Fruit fly (Drosophila melanogaster): ENCODE results near the gene CG10097.

Gene CG10097

dm6 chr3R:12401672-12402296 is 6.0 kb upstream of the CG10097 start, which contains the start of gene DNAlig3:
DNAlig3 (minus strand) TSS chr3R:12401839.
- no peak for TF ChIP-seq jigr1 (GFP tag; IDR thresholded peaks at IDR 0.05)
- peak; percentile 22 for TF ChIP-seq Sry-δ (GFP tag; optimal IDR thresholded peaks at IDR 0.05)
- no peak for TF ChIP-seq Hey (tag; optimal IDR thresholded peaks at IDR 0.05)
- peak; percentile 73 for TF ChIP-seq CG13287 (GFP tag; IDR thresholded peaks at IDR 0.05; ENCODE audit: partially characterized antibody)
- no peak for TF ChIP-seq CG18599 (GFP tag; optimal IDR thresholded peaks at IDR 0.05)
- peak; percentile 64 for TF ChIP-seq CG1603 (tag; optimal IDR thresholded peaks at IDR 0.05)
- no peak for TF ChIP-seq nerfin-1 (tag; optimal IDR thresholded peaks at IDR 0.05)
- TF ChIP-seq tap (tag; optimal IDR thresholded peaks at IDR 0.05): no peak
- no peak for TF ChIP-seq CG3838 (GFP tag; optimal IDR thresholded peaks at IDR 0.05)
- TF ChIP-seq CG30431 (GFP tag; optimal IDR thresholded peaks at IDR 0.05): no peak
- no peak for TF ChIP-seq Sry-β (GFP tag; optimal IDR thresholded peaks at IDR 0.05)
- TF ChIP-seq tx (GFP tag; optimal IDR thresholded peaks at IDR 0.05): no peak
- TF ChIP-seq grau (tag; optimal IDR thresholded peaks at IDR 0.05): no peak
- no peak for TF ChIP-seq exex (tag; optimal IDR thresholded peaks at IDR 0.05)
- 0 out of 3 replicates have a peak, but pooled peaks have one; percentile 28 for TF ChIP-seq knrl (GFP tag; IDR thresholded peaks at IDR 0.05; ENCODE audit: partially characterized antibody)
- no peak for TF ChIP-seq Rx (GFP tag; IDR thresholded peaks at IDR 0.05)
- peak; percentile 21 for TF ChIP-seq Fer1 (GFP tag; optimal IDR thresholded peaks at IDR 0.05)
- TF ChIP-seq CG15514 (GFP tag; optimal IDR thresholded peaks at IDR 0.05): peak; percentile 79
- TF ChIP-seq CG18764 (GFP tag; optimal IDR thresholded peaks at IDR 0.05): no peak
- peak; percentile 49; the same call in 1 of the 3 replicates for TF ChIP-seq ci (GFP tag; IDR thresholded peaks at IDR 0.05)
- peak; percentile 68 for TF ChIP-seq BEAF-32 (GFP tag; optimal IDR thresholded peaks at IDR 0.05)
- TF ChIP-seq D (optimal IDR thresholded peaks at IDR 0.05): no peak
- TF ChIP-seq D (GFP tag; optimal IDR thresholded peaks at IDR 0.05): no peak
- no peak for TF ChIP-seq CG10462 (GFP tag; optimal IDR thresholded peaks at IDR 0.05)
- TF ChIP-seq fru (optimal IDR thresholded peaks at IDR 0.05): no peak
- TF ChIP-seq Scr (GFP tag; IDR thresholded peaks at IDR 0.05; ENCODE audit: partially characterized antibody): peak; percentile 60
- TF ChIP-seq Nf-YA (GFP tag; IDR thresholded peaks at IDR 0.05): peak; percentile 23; the same call in 1 of the 2 replicates
- TF ChIP-seq bbx (GFP tag; IDR thresholded peaks at IDR 0.05; ENCODE audit: partially characterized antibody): peak; percentile 63
- no peak for TF ChIP-seq CG7271 (tag; optimal IDR thresholded peaks at IDR 0.05)
- no peak for TF ChIP-seq jumu (GFP tag; optimal IDR thresholded peaks at IDR 0.05)
- TF ChIP-seq sna (GFP tag; IDR thresholded peaks at IDR 0.05; ENCODE audit: partially characterized antibody): peak; percentile 62
- no peak for TF ChIP-seq CG14014 (GFP tag; IDR thresholded peaks at IDR 0.05)
- TF ChIP-seq Med (GFP tag): peak; percentile 42
- no peak for TF ChIP-seq sqz (GFP tag; optimal IDR thresholded peaks at IDR 0.05)
- peak; percentile 86 for TF ChIP-seq Dp (GFP tag; optimal IDR thresholded peaks at IDR 0.05)
- no peak for TF ChIP-seq CG12942 (GFP tag; optimal IDR thresholded peaks at IDR 0.05)
- TF ChIP-seq CHES-1-like (GFP tag; optimal IDR thresholded peaks at IDR 0.05): no peak
- TF ChIP-seq CG34376 (GFP tag; optimal IDR thresholded peaks at IDR 0.05): peak; percentile 44
- peak; percentile 33; the same call in 1 of the 2 replicates for TF ChIP-seq Bgb (GFP tag; IDR thresholded peaks at IDR 0.05; ENCODE audit: partially characterized antibody)
- TF ChIP-seq E2f2 (GFP tag; IDR thresholded peaks at IDR 0.05): peak; percentile 89
- no peak for TF ChIP-seq CG1647 (GFP tag; optimal IDR thresholded peaks at IDR 0.05)
- TF ChIP-seq tll (GFP tag; optimal IDR thresholded peaks at IDR 0.05): peak in 1 of 2 experiments; percentile 62
- peak; percentile 68; the same call in 2 of the 3 replicates for TF ChIP-seq zen2 (GFP tag; IDR thresholded peaks at IDR 0.05; ENCODE audit: partially characterized antibody)
- no peak for TF ChIP-seq CG31224 (GFP tag; IDR thresholded peaks at IDR 0.05)
- TF ChIP-seq CG11085 (GFP tag; IDR thresholded peaks at IDR 0.05): no peak
- TF ChIP-seq HLHmδ (GFP tag; optimal IDR thresholded peaks at IDR 0.05): peak; percentile 65
- TF ChIP-seq scrt (GFP tag; optimal IDR thresholded peaks at IDR 0.05): peak; percentile 53
- peak; percentile 23 for TF ChIP-seq trem (tag; optimal IDR thresholded peaks at IDR 0.05)
- TF ChIP-seq her (GFP tag; optimal IDR thresholded peaks at IDR 0.05): peak; percentile 39
